Fruit fly (Drosophila melanogaster) whole organism, embryonic: ENCODE data around the gene Megf8.

Source experiments
- Abd-B ChIP-seq: fragments of 200-800 bp; sonication (Bioruptor generic); optimal IDR thresholded peaks from 2 replicates; lab custom pipeline; 2018; ENCODE audit warnings: missing biosample characterization, mild to moderate bottlenecking, missing genetic modification characterization, moderate library complexity
- Asciz ChIP-seq: fragments of 200-800 bp; sonication (Bioruptor generic); optimal IDR thresholded peaks from 2 replicates; lab custom pipeline; 2017; ENCODE audit warnings: missing biosample characterization, mild to moderate bottlenecking, missing genetic modification characterization, missing genetic modification reagents
- CG1024 ChIP-seq: fragments of 200-800 bp; sonication (Bioruptor generic); IDR thresholded peaks from 2 replicates; pipeline ENCODE4 v1.3.6; 2022; ENCODE audit warnings: missing biosample characterization, missing genetic modification characterization
- CG11456 ChIP-seq: fragments of 200-800 bp; sonication (Bioruptor generic); IDR thresholded peaks from 3 replicates; pipeline ENCODE4 v1.3.6; 2022; ENCODE audit warnings: missing biosample characterization, missing genetic modification characterization
- CG13287 ChIP-seq: fragments of 200-800 bp; sonication (Bioruptor generic); IDR thresholded peaks from 2 replicates; pipeline ENCODE4 v1.3.6; 2022; ENCODE audit warnings: missing biosample characterization, missing genetic modification characterization; ENCODE audit not compliant: partially characterized antibody
- CG13424 ChIP-seq: fragments of 200-800 bp; sonication (Bioruptor generic); optimal IDR thresholded peaks from 2 replicates; lab custom pipeline; 2019; ENCODE audit warnings: missing biosample characterization, mild to moderate bottlenecking, missing genetic modification characterization, moderate library complexity
- CG14710 ChIP-seq: fragments of 200-800 bp; sonication (Bioruptor generic); optimal IDR thresholded peaks from 3 replicates; lab custom pipeline; 2019; ENCODE audit warnings: missing biosample characterization, mild to moderate bottlenecking, missing genetic modification characterization, moderate library complexity
- CG15696 ChIP-seq: fragments of 200-800 bp; sonication (Bioruptor generic); optimal IDR thresholded peaks from 2 replicates; lab custom pipeline; 2019; ENCODE audit warnings: missing biosample characterization, mild to moderate bottlenecking, missing genetic modification characterization, moderate library complexity
- CG1603 ChIP-seq: fragments of 200-800 bp; sonication (Bioruptor generic); optimal IDR thresholded peaks from 2 replicates; lab custom pipeline; 2019; ENCODE audit warnings: missing biosample characterization, mild to moderate bottlenecking, missing genetic modification characterization, moderate library complexity
- CG17829 ChIP-seq: fragments of 200-800 bp; optimal IDR thresholded peaks from 2 replicates; lab custom pipeline; 2019; ENCODE audit warnings: missing biosample characterization, mild to moderate bottlenecking, missing genetic modification characterization, moderate library complexity
- CG32532 ChIP-seq: fragments of 200-800 bp; sonication (Bioruptor generic); IDR thresholded peaks from 2 replicates; pipeline ENCODE4 v1.3.6; 2022; ENCODE audit warnings: missing biosample characterization, missing genetic modification characterization
- CG3838 ChIP-seq: fragments of 200-800 bp; sonication (Bioruptor generic); optimal IDR thresholded peaks from 3 replicates; lab custom pipeline; 2016; ENCODE audit warnings: missing biosample characterization, missing genetic modification characterization
- CG3847 ChIP-seq: fragments of 200-800 bp; sonication (Bioruptor generic); IDR thresholded peaks from 2 replicates; pipeline ENCODE4 v1.3.6; 2022; ENCODE audit warnings: missing biosample characterization, missing genetic modification characterization
- CG42726 ChIP-seq: fragments of 200-800 bp; sonication (Bioruptor generic); IDR thresholded peaks from 2 replicates; pipeline ENCODE4 v1.3.6; 2022; ENCODE audit warnings: missing biosample characterization, missing genetic modification characterization; ENCODE audit not compliant: partially characterized antibody
- CG4282 ChIP-seq: fragments of 200-800 bp; sonication (Bioruptor generic); optimal IDR thresholded peaks from 2 replicates; lab custom pipeline; 2016; ENCODE audit warnings: missing biosample characterization, missing genetic modification characterization
- CG4424 ChIP-seq: fragments of 200-800 bp; sonication (Bioruptor generic); optimal IDR thresholded peaks from 3 replicates; lab custom pipeline; 2016; ENCODE audit warnings: missing biosample characterization, missing genetic modification characterization
- CG4730 ChIP-seq: fragments of 200-800 bp; sonication (Bioruptor generic); IDR thresholded peaks from 2 replicates; pipeline ENCODE4 v1.3.6; 2022; ENCODE audit warnings: missing biosample characterization, missing genetic modification characterization
- CG8290 ChIP-seq, 3 experiments: fragments of 200-800 bp; sonication (Bioruptor generic); optimal IDR thresholded peaks; 2 replicates each; lab custom pipeline; 2016 to 2019; ENCODE audit warnings: missing biosample characterization in 3 of 3, missing genetic modification characterization in 3 of 3, mild to moderate bottlenecking in 2 of 3, moderate library complexity in 1 of 3
- CG9797 ChIP-seq: fragments of 200-800 bp; sonication (Bioruptor generic); optimal IDR thresholded peaks from 3 replicates; lab custom pipeline; 2018; ENCODE audit warnings: missing biosample characterization, mild to moderate bottlenecking, missing genetic modification characterization
- CG9932 ChIP-seq: fragments of 200-800 bp; sonication (Bioruptor generic); IDR thresholded peaks from 2 replicates; pipeline ENCODE4 v1.3.6; 2022; ENCODE audit warnings: missing biosample characterization, missing genetic modification characterization
- Dek ChIP-seq: fragments of 200-800 bp; sonication (Bioruptor generic); optimal IDR thresholded peaks from 3 replicates; lab custom pipeline; 2019; ENCODE audit warnings: missing biosample characterization, mild to moderate bottlenecking, missing genetic modification characterization, moderate library complexity
- Dll ChIP-seq: fragments of 200-800 bp; sonication (Bioruptor generic); IDR thresholded peaks from 4 replicates; pipeline ENCODE4 v1.3.6; 2022; ENCODE audit warnings: missing biosample characterization, missing genetic modification characterization; ENCODE audit not compliant: partially characterized antibody
- Dp ChIP-seq: fragments of 200-800 bp; sonication (Bioruptor generic); optimal IDR thresholded peaks from 2 replicates; lab custom pipeline; 2018; ENCODE audit warnings: missing biosample characterization, mild to moderate bottlenecking, missing genetic modification characterization, moderate library complexity
- Dref ChIP-seq: fragments of 200-800 bp; sonication (Bioruptor generic); IDR thresholded peaks from 2 replicates; pipeline ENCODE4 v1.3.6; 2022; ENCODE audit warnings: missing biosample characterization, missing genetic modification characterization
- E2f2 ChIP-seq: fragments of 200-800 bp; sonication (Bioruptor generic); IDR thresholded peaks from 2 replicates; pipeline ENCODE4 v1.3.6; 2022; ENCODE audit warnings: missing biosample characterization, missing genetic modification characterization
- Ets97D ChIP-seq: fragments of 200-800 bp; sonication (Bioruptor generic); optimal IDR thresholded peaks from 3 replicates; lab custom pipeline; 2016; ENCODE audit warnings: missing biosample characterization, missing genetic modification characterization
- Fer1 ChIP-seq: fragments of 200-800 bp; sonication (Bioruptor generic); optimal IDR thresholded peaks from 2 replicates; lab custom pipeline; 2017; ENCODE audit warnings: missing biosample characterization, mild to moderate bottlenecking, missing genetic modification characterization
- HmgZ ChIP-seq: fragments of 200-800 bp; sonication (Bioruptor generic); optimal IDR thresholded peaks from 2 replicates; lab custom pipeline; 2018; ENCODE audit warnings: missing biosample characterization, mild to moderate bottlenecking, missing genetic modification characterization
- Lhr ChIP-seq: fragments of 200-800 bp; sonication (Bioruptor generic); optimal IDR thresholded peaks from 3 replicates; lab custom pipeline; 2017; ENCODE audit warnings: mild to moderate bottlenecking, missing biosample characterization, missing genetic modification reagents, missing genetic modification characterization
- Mad ChIP-seq: fragments of 200-800 bp; sonication (Bioruptor generic); optimal IDR thresholded peaks from 2 replicates; lab custom pipeline; 2016; ENCODE audit warnings: missing biosample characterization, missing genetic modification characterization
- Med ChIP-seq: fragments of 200-800 bp; sonication (Bioruptor generic); peaks from one replicate; lab custom pipeline; 2016; ENCODE audit warnings: missing biosample characterization, missing genetic modification characterization, mild to moderate bottlenecking, inconsistent platforms, moderate library complexity
- Meics ChIP-seq: fragments of 200-800 bp; sonication (Bioruptor generic); optimal IDR thresholded peaks from 2 replicates; lab custom pipeline; 2017; ENCODE audit warnings: missing biosample characterization, mild to moderate bottlenecking, missing genetic modification characterization
- NC2β ChIP-seq: fragments of 200-800 bp; sonication (Bioruptor generic); optimal IDR thresholded peaks from 2 replicates; lab custom pipeline; 2016; ENCODE audit warnings: missing biosample characterization, missing genetic modification characterization
- Oaz ChIP-seq: fragments of 200-800 bp; sonication (Bioruptor generic); IDR thresholded peaks from 2 replicates; pipeline ENCODE4 v1.3.6; 2022; ENCODE audit warnings: missing biosample characterization, missing genetic modification characterization
- YL-1 ChIP-seq: fragments of 200-800 bp; sonication (Bioruptor generic); optimal IDR thresholded peaks from 3 replicates; lab custom pipeline; 2017; ENCODE audit warnings: missing biosample characterization, mild to moderate bottlenecking, missing genetic modification characterization
- bbx ChIP-seq: fragments of 200-800 bp; sonication (Bioruptor generic); IDR thresholded peaks from 2 replicates; pipeline ENCODE4 v1.3.6; 2022; ENCODE audit warnings: missing biosample characterization, missing genetic modification characterization; ENCODE audit not compliant: partially characterized antibody
- cad ChIP-seq: fragments of >200 bp; optimal IDR thresholded peaks from 2 replicates; lab custom pipeline; 2017; ENCODE audit warnings: missing biosample characterization, missing genetic modification characterization
- chinmo ChIP-seq: fragments of 200-800 bp; sonication (Bioruptor generic); IDR thresholded peaks from 4 replicates; pipeline ENCODE4 v1.3.6; 2022; ENCODE audit warnings: missing biosample characterization, missing genetic modification characterization; ENCODE audit not compliant: partially characterized antibody
- dm ChIP-seq: fragments of 200-800 bp; sonication (Bioruptor generic); optimal IDR thresholded peaks from 3 replicates; lab custom pipeline; 2016; ENCODE audit warnings: missing biosample characterization, missing genetic modification characterization
- ham ChIP-seq: fragments of 200-800 bp; sonication (Bioruptor generic); IDR thresholded peaks from 2 replicates; pipeline ENCODE4 v1.3.6; 2022; ENCODE audit warnings: missing biosample characterization, missing genetic modification characterization
- lab ChIP-seq: fragments of 200-800 bp; sonication (Bioruptor generic); optimal IDR thresholded peaks from 3 replicates; lab custom pipeline; 2017; ENCODE audit warnings: missing biosample characterization, missing genetic modification characterization, mild to moderate bottlenecking, moderate library complexity, missing genetic modification reagents
- nmo ChIP-seq: fragments of 200-800 bp; sonication (Bioruptor generic); optimal IDR thresholded peaks from 2 replicates; lab custom pipeline; 2018; ENCODE audit warnings: missing biosample characterization, mild to moderate bottlenecking, missing genetic modification characterization, moderate library complexity
- phol ChIP-seq: fragments of 200-800 bp; sonication (Bioruptor generic); optimal IDR thresholded peaks from 3 replicates; lab custom pipeline; 2018; ENCODE audit warnings: missing biosample characterization, mild to moderate bottlenecking, missing genetic modification characterization, moderate library complexity
- pita ChIP-seq: fragments of 200-800 bp; sonication (Bioruptor generic); optimal IDR thresholded peaks from 2 replicates; lab custom pipeline; 2017; ENCODE audit warnings: missing biosample characterization, mild to moderate bottlenecking, missing genetic modification characterization
- prd ChIP-seq, 3 experiments: fragments of >200 bp in 2 of 3; fragments of 200-800 bp in 1 of 3; sonication (Bioruptor generic) in 1 of 3; optimal IDR thresholded peaks in 2 of 3; IDR thresholded peaks in 1 of 3; 2 replicates in 2 of 3; 3 replicates in 1 of 3; pipeline versions ENCODE4 v1.3.6 to Lab custom; 2017 to 2022; ENCODE audit warnings: missing biosample characterization in 1 of 3, missing genetic modification characterization in 1 of 3
- ranshi ChIP-seq: fragments of 200-800 bp; sonication (Bioruptor generic); IDR thresholded peaks from 2 replicates; pipeline ENCODE4 v1.3.6; 2022; ENCODE audit warnings: missing biosample characterization, missing genetic modification characterization
- repo ChIP-seq: fragments of 200-800 bp; sonication (Bioruptor generic); optimal IDR thresholded peaks from 2 replicates; lab custom pipeline; 2016; ENCODE audit warnings: missing biosample characterization, missing genetic modification characterization
- so ChIP-seq: fragments of 200-800 bp; sonication (Bioruptor generic); IDR thresholded peaks from 3 replicates; pipeline ENCODE4 v1.3.6; 2022; ENCODE audit warnings: missing biosample characterization, missing genetic modification characterization
- unc-4 ChIP-seq: fragments of 200-800 bp; sonication (Bioruptor generic); IDR thresholded peaks from 2 replicates; pipeline ENCODE4 v1.3.6; 2022; ENCODE audit warnings: missing biosample characterization, missing genetic modification characterization; ENCODE audit not compliant: partially characterized antibody

Gene Megf8

DNA sequence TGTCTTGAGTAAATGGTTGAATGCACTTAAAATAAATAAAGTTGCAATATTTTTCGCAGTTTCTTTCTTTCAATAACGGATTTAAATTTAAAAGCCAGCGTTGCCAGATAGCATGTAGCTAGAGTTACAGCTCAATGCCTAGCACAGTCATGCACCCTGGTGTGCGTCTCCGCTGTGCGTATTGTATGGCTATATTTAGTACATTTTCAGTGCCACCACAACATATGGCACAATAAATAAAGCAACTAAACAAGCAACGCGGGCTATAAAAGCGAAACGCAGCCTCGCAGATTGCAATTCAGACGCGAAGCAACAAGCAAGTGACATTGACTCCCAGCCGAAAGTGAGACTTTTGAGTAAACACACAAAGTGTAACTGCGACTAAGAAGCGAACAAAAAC, 44.6 kb upstream of the Megf8 start, which contains the start of gene Sirup (continued):
- TF ChIP-seq CG8290 (GFP tag; optimal IDR thresholded peaks at IDR 0.05; lab: Kevin White, UChicago) (no peak), CG8290 (tag; optimal IDR thresholded peaks at IDR 0.05; lab: Kevin White, UChicago) (peak in 1 of 2 experiments; percentile 28), Dek (tag; lab: Kevin White, UChicago) (peak; percentile 27), prd (optimal IDR thresholded peaks at IDR 0.05; lab: Kevin White, UChicago) (no peak), prd (GFP tag; IDR thresholded peaks at IDR 0.05; lab: Robert Waterston, UW) (peak; percentile 19; the same call in 1 of the 3 replicates), nmo (peak; percentile 43), Dp (peak; percentile 81), CG1024 (GFP tag; lab: Robert Waterston, UW) (0 out of 2 replicates have a peak, but pooled peaks have one; percentile 9), phol (tag; lab: Kevin White, UChicago) (peak; percentile 49), CG9797 (peak; percentile 50), HmgZ (tag; lab: Kevin White, UChicago) (peak; percentile 52), Asciz (GFP tag; lab: Kevin White, UChicago) (no peak), dm (GFP tag; lab: Kevin White, UChicago) (peak; percentile 18), Ets97D (GFP tag; lab: Kevin White, UChicago) (peak; percentile 76), CG9932 (peak; percentile 38), CG4730 (no peak), E2f2 (peak; percentile 94), Meics (GFP tag; lab: Kevin White, UChicago) (no peak), CG32532 (GFP tag; lab: Robert Waterston, UW) (0 out of 2 replicates have a peak, but pooled peaks have one; percentile 20), CG3838 (GFP tag; lab: Kevin White, UChicago) (peak; percentile 43), Dref (GFP tag; lab: Robert Waterston, UW) (peak; percentile 52), Lhr (GFP tag; lab: Kevin White, UChicago) (peak; percentile 79), CG4424 (GFP tag; lab: Kevin White, UChicago) (no peak), NC2β (peak; percentile 18), unc-4 (GFP tag; lab: Robert Waterston, UW) (peak; percentile 39), lab (GFP tag; lab: Kevin White, UChicago) (no peak), pita (GFP tag; lab: Kevin White, UChicago) (peak; percentile 80), CG13287 (GFP tag; lab: Robert Waterston, UW) (peak; percentile 59), Fer1 (GFP tag; lab: Kevin White, UChicago) (peak; percentile 9), CG4282 (no peak), Abd-B (GFP tag; lab: Kevin White, UChicago) (peak; percentile 85), CG11456 (GFP tag; lab: Robert Waterston, UW) (peak; percentile 18; the same call in 1 of the 3 replicates), CG15696 (no peak), ranshi (GFP tag; lab: Robert Waterston, UW) (no peak), Mad (GFP tag; lab: Kevin White, UChicago) (no peak), repo (GFP tag; lab: Kevin White, UChicago) (no peak), YL-1 (GFP tag; lab: Kevin White, UChicago) (peak; percentile 9), ham (GFP tag; lab: Robert Waterston, UW) (no peak), Med (peak; percentile 56), cad (GFP tag; lab: Kevin White, UChicago) (peak; percentile 21), CG3847 (GFP tag; lab: Robert Waterston, UW) (peak; percentile 55; the same call in 1 of the 2 replicates), CG17829 (tag; lab: Kevin White, UChicago) (peak; percentile 20), chinmo (peak; percentile 49; the same call in 1 of the 4 replicates), bbx (GFP tag; lab: Robert Waterston, UW) (peak; percentile 60), CG42726 (peak; percentile 64; the same call in 1 of the 2 replicates), so (peak; percentile 58; the same call in 1 of the 3 replicates), CG13424 (tag; lab: Kevin White, UChicago) (no peak), Dll (GFP tag; lab: Robert Waterston, UW) (peak; percentile 19; the same call in 1 of the 4 replicates), Oaz (GFP tag; lab: Robert Waterston, UW) (no peak), CG14710 (tag; lab: Kevin White, UChicago) (peak; percentile 89), CG1603 (peak; percentile 60)
